Worm (Caenorhabditis elegans) whole organism, late embryonic: ENCODE results near the gene ZK1307.3.

ENCODE experiments used
- C08G9.2 ChIP-seq: sonication (generic microtip); optimal IDR thresholded peaks from 2 replicates; lab custom pipeline; 2016; ENCODE audit warnings: mild to moderate bottlenecking, missing genetic modification characterization, moderate library complexity, missing compliant biosample characterization
- T23F11.4 ChIP-seq: fragments of 200-800 bp; sonication (Bioruptor generic); optimal IDR thresholded peaks from 2 replicates; lab custom pipeline; 2018; ENCODE audit warnings: mild to moderate bottlenecking, missing genetic modification characterization, missing compliant biosample characterization
- ceh-24 ChIP-seq: sonication (generic microtip); optimal IDR thresholded peaks from 2 replicates; lab custom pipeline; 2016; ENCODE audit warnings: mild to moderate bottlenecking, missing genetic modification characterization, missing compliant biosample characterization
- ceh-45 ChIP-seq: fragments of 200-800 bp; sonication (Bioruptor generic); IDR thresholded peaks from 2 replicates; pipeline ENCODE4 v1.3.6; 2022; ENCODE audit warnings: missing genetic modification reagents, missing genetic modification characterization, missing compliant biosample characterization
- ceh-48 ChIP-seq: sonication (generic microtip); optimal IDR thresholded peaks from 2 replicates; lab custom pipeline; 2016; ENCODE audit warnings: missing genetic modification characterization, inconsistent platforms, missing compliant biosample characterization
- elt-2 ChIP-seq: sonication (generic microtip); optimal IDR thresholded peaks from 2 replicates; lab custom pipeline; 2016; ENCODE audit warnings: missing genetic modification reagents, missing genetic modification characterization, missing compliant biosample characterization
- ets-4 ChIP-seq: sonication (generic microtip); optimal IDR thresholded peaks from 2 replicates; lab custom pipeline; 2016; ENCODE audit warnings: missing genetic modification characterization, missing compliant biosample characterization
- fkh-10 ChIP-seq: fragments of 150-350 bp; optimal IDR thresholded peaks from 2 replicates; lab custom pipeline; 2014; ENCODE audit warnings: missing biosample characterization, missing genetic modification reagents, missing genetic modification characterization
- nhr-11 ChIP-seq: fragments of 150-350 bp; optimal IDR thresholded peaks from 2 replicates; lab custom pipeline; 2014; ENCODE audit warnings: missing biosample characterization, missing genetic modification characterization
- pag-3 ChIP-seq: sonication (generic microtip); optimal IDR thresholded peaks from 2 replicates; lab custom pipeline; 2016; ENCODE audit warnings: missing compliant biosample characterization, missing genetic modification characterization, borderline replicate concordance
- pha-4 ChIP-seq: fragments of 150-350 bp; optimal IDR thresholded peaks from 2 replicates; lab custom pipeline; 2018; ENCODE audit warnings: missing biosample characterization, missing genetic modification reagents, missing genetic modification characterization
- pqm-1 ChIP-seq: sonication (generic microtip); optimal IDR thresholded peaks from 2 replicates; lab custom pipeline; 2016; ENCODE audit warnings: missing genetic modification characterization, missing compliant biosample characterization
- tbx-2 ChIP-seq: sonication (generic microtip); optimal IDR thresholded peaks from 2 replicates; lab custom pipeline; 2016; ENCODE audit warnings: missing genetic modification characterization, missing compliant biosample characterization

DNA sequence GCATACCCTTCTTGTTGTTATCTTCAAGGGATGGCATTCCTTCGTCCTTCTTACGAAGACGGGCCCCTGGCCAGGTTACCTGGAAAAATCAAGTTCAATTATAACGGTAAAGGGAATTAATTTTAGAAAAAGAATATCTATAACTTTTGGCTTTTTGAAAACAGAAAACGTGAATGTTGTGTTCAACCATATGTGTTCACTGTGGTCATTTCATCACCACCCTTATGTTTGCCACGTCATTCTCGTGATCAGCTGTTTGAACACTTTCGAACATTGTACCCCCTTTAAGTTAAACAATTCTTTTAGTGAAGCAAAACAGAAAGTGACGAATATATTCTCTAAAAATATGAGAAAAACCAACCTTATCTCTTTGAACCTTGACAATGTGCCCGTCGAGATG, 34.1 kb downstream of the ZK1307.3 start:
- TF ChIP-seq ceh-48 (tag; lab: Kevin White, UChicago) (no peak), ceh-24 (tag; lab: Kevin White, UChicago) (no peak), C08G9.2 (no peak), T23F11.4 (no peak), pag-3 (tag; lab: Kevin White, UChicago) (no peak), elt-2 (tag; lab: Kevin White, UChicago) (no peak), nhr-11 (tag; lab: Kevin White, UChicago) (no peak), pha-4 (no peak), ets-4 (tag; lab: Kevin White, UChicago) (no peak), pqm-1 (tag; lab: Kevin White, UChicago) (no peak), tbx-2 (tag; lab: Kevin White, UChicago) (no peak), fkh-10 (GFP tag; lab: Kevin White, UChicago) (no peak), ceh-45 (GFP tag; lab: Robert Waterston, UW) (no peak)
